Worm (Caenorhabditis elegans) whole organism, young adult: Measurements from ENCODE around the gene EEED8.4.

ENCODE experiments used
- ama-1 ChIP-seq, 3 experiments: fragments of 150-350 bp in 1 of 3; sonication (generic microtip) in 2 of 3; optimal IDR thresholded peaks; 2 replicates each; lab custom pipeline; 2014 to 2018; ENCODE audit warnings: missing biosample characterization in 2 of 3, missing genetic modification characterization in 2 of 3, missing genetic modification reagents in 2 of 3
- cebp-2 ChIP-seq: fragments of 200-800 bp; sonication (Bioruptor generic); IDR thresholded peaks from 2 replicates; pipeline ENCODE4 v1.3.6; 2022; ENCODE audit warnings: missing genetic modification characterization, missing compliant biosample characterization
- let-607 ChIP-seq, 2 experiments: fragments of 200-800 bp in 1 of 2; sonication (Bioruptor generic) in 1 of 2; sonication (generic microtip) in 1 of 2; optimal IDR thresholded peaks; 2 replicates each; lab custom pipeline; 2016 to 2018; ENCODE audit warnings: mild to moderate bottlenecking in 2 of 2, missing compliant biosample characterization in 2 of 2, missing genetic modification characterization in 2 of 2, moderate library complexity in 2 of 2, missing genotype in 1 of 2
- nhr-120 ChIP-seq: fragments of 200-800 bp; sonication (Bioruptor generic); IDR thresholded peaks from 2 replicates; pipeline ENCODE4 v1.3.6; 2022; ENCODE audit warnings: missing genetic modification characterization, missing compliant biosample characterization

DNA sequence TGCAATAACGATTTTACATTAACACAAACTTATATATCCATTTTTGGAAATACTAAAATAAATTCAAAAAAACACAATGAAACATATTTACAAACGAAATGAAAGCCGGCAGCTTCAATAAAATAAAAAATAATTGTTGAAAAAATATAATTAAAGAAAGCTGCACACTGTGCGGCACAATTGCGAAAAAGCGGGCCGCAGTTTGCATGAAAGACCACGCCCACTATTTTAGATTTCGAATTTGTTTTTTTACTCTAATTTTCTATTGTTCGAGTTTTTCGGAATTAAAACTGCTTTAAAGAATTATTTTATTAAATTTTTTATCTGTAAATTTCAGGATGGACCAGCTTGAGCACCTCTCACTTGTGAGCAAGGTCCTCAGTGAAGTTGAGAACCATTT lies 9.9 kb upstream of the EEED8.4 start, which contains the start of gene mog-5:
- TF ChIP-seq let-607 (tag; optimal IDR thresholded peaks at IDR 0.05; lab: Kevin White, UChicago), result no peak
- no peak for TF ChIP-seq cebp-2
- TF ChIP-seq ama-1 (optimal IDR thresholded peaks at IDR 0.05; lab: Kevin White, UChicago), result no peak
- TF ChIP-seq ama-1 (GFP tag; optimal IDR thresholded peaks at IDR 0.05; lab: Kevin White, UChicago), result no peak
- TF ChIP-seq nhr-120, result no peak
